Worm (Caenorhabditis elegans) whole organism, midembryonic: ENCODE measurements around the gene R10E8.8.

ENCODE experiments used
- flt-1 ChIP-seq: fragments of 200-800 bp; sonication (Bioruptor generic); IDR thresholded peaks from 2 replicates; pipeline ENCODE4 v1.3.6; 2022; ENCODE audit warnings: missing genetic modification characterization, missing compliant biosample characterization
- med-1 ChIP-seq: sonication (generic microtip); optimal IDR thresholded peaks from 2 replicates; lab custom pipeline; 2017; ENCODE audit warnings: missing genetic modification characterization, mild to moderate bottlenecking, missing compliant biosample characterization, antibody characterized with exemption, missing genetic modification reagents; ENCODE audit not compliant: insufficient read depth

DNA sequence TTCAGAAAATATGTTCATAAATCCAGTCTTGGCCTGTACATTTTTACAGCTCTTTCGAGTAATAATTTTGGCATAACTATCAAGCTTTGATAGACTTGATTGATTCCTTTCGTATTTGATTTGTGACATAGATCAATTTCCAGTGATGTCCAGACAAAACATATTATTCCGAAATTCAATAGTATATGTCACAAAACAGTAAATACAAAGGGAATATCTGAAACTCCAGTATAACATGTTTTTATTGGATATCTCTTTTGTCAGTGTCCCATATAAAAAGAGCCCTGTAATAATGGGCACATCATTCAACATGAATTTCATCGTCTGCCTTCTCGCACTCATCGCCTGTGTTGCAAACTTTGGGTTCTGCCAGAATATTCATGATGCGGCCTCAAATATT, 49.2 kb upstream of the R10E8.8 start, which contains the start of gene Y51A2A.4:
- TF ChIP-seq med-1 (GFP tag; lab: Kevin White, UChicago) (no peak), flt-1 (no peak)
